Fruit fly (Drosophila melanogaster): ENCODE measurements around the gene SF2.

SF2 gene

DNA sequence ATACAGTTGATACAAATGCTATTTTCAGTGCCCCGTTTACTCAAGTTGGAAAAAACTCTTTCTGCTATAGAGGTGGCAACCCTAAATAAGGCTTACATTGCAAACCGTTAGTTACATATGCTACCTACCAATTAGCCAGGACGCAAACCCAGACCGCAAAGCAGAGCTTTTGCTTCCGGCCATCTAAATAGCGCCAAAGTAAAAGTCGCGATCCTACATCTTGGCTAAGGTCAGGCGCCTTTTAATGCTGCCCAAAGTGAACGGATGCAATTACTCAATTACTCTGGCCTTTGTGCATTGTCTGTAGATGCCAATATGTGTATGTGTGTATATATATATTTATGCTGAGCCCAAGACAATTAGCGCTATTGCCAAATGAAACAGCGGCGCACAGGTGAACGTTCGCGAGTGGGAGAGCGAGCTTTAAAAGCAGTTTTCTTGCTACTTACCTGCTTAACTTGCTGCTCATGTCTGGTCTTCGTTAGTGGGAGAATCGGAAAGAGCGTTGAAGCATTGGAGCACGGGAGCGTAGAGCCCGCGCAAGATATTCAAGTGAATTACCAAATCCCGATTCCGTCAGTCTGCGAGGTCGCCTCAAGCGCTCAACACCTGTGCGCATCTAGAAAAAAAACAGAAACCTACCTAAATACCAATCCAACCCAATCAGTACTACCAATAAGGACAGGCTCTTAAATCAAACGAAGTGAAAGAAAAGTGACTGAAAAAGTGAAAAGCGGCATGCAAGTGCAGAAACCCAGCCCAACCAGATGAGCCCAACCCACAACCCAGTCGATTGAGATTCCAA lies 36.4 kb downstream of the SF2 start, which contains the start of gene Zip89B (continued):
- TF ChIP-seq CG3995 (GFP tag; optimal IDR thresholded peaks at IDR 0.05) (peak; percentile 61), chinmo (GFP tag; IDR thresholded peaks at IDR 0.05; ENCODE audit: partially characterized antibody) (0 out of 4 replicates have a peak, but pooled peaks have one; percentile 51), amos (GFP tag; IDR thresholded peaks at IDR 0.05; ENCODE audit: partially characterized antibody) (peak; percentile 27; the same call in 1 of the 2 replicates), vvl (GFP tag; IDR thresholded peaks at IDR 0.05) (no peak; the same call in 1 of the 2 replicates), NK7.1 (GFP tag; optimal IDR thresholded peaks at IDR 0.05) (no peak), CG17186 (GFP tag; optimal IDR thresholded peaks at IDR 0.05) (no peak), fd96Cb (tag; optimal IDR thresholded peaks at IDR 0.05) (no peak), ftz-f1 (GFP tag; optimal IDR thresholded peaks at IDR 0.05) (peak; percentile 58), Xbp1 (GFP tag; optimal IDR thresholded peaks at IDR 0.05) (no peak), HLH3B (GFP tag; IDR thresholded peaks at IDR 0.05) (no peak), sob (GFP tag; IDR thresholded peaks at IDR 0.05) (0 out of 2 replicates have a peak, but pooled peaks have one; percentile 43), odd (GFP tag; optimal IDR thresholded peaks at IDR 0.05) (no peak), ro (GFP tag; IDR thresholded peaks at IDR 0.05) (no peak), CG11696 (GFP tag; IDR thresholded peaks at IDR 0.05) (no peak), CG5245 (GFP tag; optimal IDR thresholded peaks at IDR 0.05) (no peak), CG12155 (GFP tag; optimal IDR thresholded peaks at IDR 0.05) (no peak), CG13424 (tag; optimal IDR thresholded peaks at IDR 0.05) (peak; percentile 3), CG12104 (GFP tag; optimal IDR thresholded peaks at IDR 0.05) (no peak)

DNA sequence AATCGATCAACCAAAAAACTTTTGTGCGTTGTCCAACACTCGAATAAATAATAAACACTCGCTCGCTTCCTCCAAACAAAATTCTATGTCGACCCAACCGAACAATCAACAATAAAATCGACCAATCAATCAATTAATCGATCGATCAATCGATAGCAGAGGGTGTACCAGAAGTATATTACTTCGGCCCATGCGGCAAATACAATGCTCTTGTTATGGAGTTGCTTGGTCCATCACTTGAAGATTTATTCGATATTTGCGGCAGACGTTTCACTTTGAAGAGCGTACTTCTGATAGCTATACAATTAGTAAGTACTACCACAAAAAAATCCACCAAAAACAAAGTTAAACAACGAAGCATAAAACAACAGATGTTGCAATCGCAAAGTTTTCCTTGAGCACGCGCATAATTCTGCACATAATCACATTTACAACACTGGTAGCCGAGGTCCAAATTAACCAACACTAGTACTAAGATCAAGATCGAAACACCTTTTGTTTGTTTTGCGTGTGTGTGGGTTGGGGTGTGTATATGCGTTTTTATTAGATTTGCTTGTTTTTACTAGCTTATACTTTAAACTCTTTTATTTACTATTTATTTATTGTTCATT lies 46.2 kb downstream of the SF2 start:
- TF ChIP-seq CG8281 (tag; optimal IDR thresholded peaks at IDR 0.05): no peak
- TF ChIP-seq chm (GFP tag; IDR thresholded peaks at IDR 0.05): no peak
- TF ChIP-seq stwl (tag; optimal IDR thresholded peaks at IDR 0.05): peak; percentile 81
- peak; percentile 53 for TF ChIP-seq CG8290 (GFP tag; optimal IDR thresholded peaks at IDR 0.05)
- TF ChIP-seq CG8290 (tag; optimal IDR thresholded peaks at IDR 0.05): peak in 1 of 2 experiments; percentile 58
- no peak for TF ChIP-seq unc-4 (GFP tag; IDR thresholded peaks at IDR 0.05; ENCODE audit: partially characterized antibody)
- TF ChIP-seq CG12299 (tag; optimal IDR thresholded peaks at IDR 0.05): no peak
- no peak for TF ChIP-seq CG7928 (GFP tag; optimal IDR thresholded peaks at IDR 0.05)
- TF ChIP-seq CG10431 (GFP tag; optimal IDR thresholded peaks at IDR 0.05): no peak
- no peak for TF ChIP-seq HLH3B (GFP tag; IDR thresholded peaks at IDR 0.05)
- no peak for TF ChIP-seq btn (GFP tag; optimal IDR thresholded peaks at IDR 0.05)
- peak; percentile 78 for TF ChIP-seq Ets65A (GFP tag)

DNA sequence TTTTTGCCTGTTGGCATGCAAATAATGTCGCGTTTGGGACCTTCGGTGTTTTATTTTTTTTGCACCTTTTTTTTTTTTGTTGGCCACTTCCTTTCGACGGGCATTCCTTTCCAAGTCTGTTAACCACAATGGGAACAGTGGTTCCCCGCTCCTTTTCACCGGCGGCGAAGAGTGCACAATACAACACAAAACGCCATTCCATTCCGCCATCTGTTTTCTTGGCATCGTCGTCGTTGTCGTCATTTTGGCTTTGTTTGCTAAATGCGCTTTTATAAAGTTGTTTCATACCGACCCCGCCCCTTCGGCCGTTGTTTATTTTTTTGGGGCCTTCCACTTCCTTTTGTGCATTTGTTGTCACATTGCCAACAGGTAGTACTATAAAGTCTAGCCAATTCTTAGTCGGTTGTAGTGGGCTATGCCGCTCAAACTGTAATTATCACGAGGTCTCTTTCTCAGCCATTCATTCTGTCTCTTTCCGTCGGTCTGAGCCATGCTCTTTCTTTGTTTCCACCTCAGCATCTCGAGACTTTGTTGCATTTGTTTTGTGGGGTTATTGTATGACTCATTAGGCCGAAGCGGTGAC lies 51.5 kb downstream of the SF2 start:
- no peak for TF ChIP-seq CG11723 (GFP tag; optimal IDR thresholded peaks at IDR 0.05)
- TF ChIP-seq twi (tag; optimal IDR thresholded peaks at IDR 0.05): no peak
- no peak for TF ChIP-seq CG7556 (GFP tag; optimal IDR thresholded peaks at IDR 0.05)
- TF ChIP-seq z (GFP tag; IDR thresholded peaks at IDR 0.05): 0 out of 3 replicates have a peak, but pooled peaks have one; percentile 32
- no peak for TF ChIP-seq CG4424 (GFP tag; optimal IDR thresholded peaks at IDR 0.05)
- no peak for TF ChIP-seq Mes4 (GFP tag; optimal IDR thresholded peaks at IDR 0.05)
- TF ChIP-seq CG18262 (tag; optimal IDR thresholded peaks at IDR 0.05): no peak
- no peak for TF ChIP-seq Dip2 (GFP tag; IDR thresholded peaks at IDR 0.05)
- peak; percentile 67 for TF ChIP-seq cad (GFP tag; optimal IDR thresholded peaks at IDR 0.05)
- no peak for TF ChIP-seq CG2678 (tag; optimal IDR thresholded peaks at IDR 0.05)
- no peak for TF ChIP-seq oc (tag; optimal IDR thresholded peaks at IDR 0.05)
- no peak for TF ChIP-seq CG4328 (GFP tag; optimal IDR thresholded peaks at IDR 0.05)
- TF ChIP-seq amos (GFP tag; IDR thresholded peaks at IDR 0.05; ENCODE audit: partially characterized antibody): no peak
- TF ChIP-seq CG2199 (GFP tag; IDR thresholded peaks at IDR 0.05): peak; percentile 17; the same call in 1 of the 3 replicates
- TF ChIP-seq dati (GFP tag; IDR thresholded peaks at IDR 0.05): 0 out of 2 replicates have a peak, but pooled peaks have one; percentile 5
- TF ChIP-seq CG6654 (GFP tag; optimal IDR thresholded peaks at IDR 0.05): peak; percentile 93
- TF ChIP-seq CG15479 (GFP tag; optimal IDR thresholded peaks at IDR 0.05): no peak
- TF ChIP-seq CG7987 (GFP tag; optimal IDR thresholded peaks at IDR 0.05): no peak
- no peak for TF ChIP-seq CG12299 (tag; optimal IDR thresholded peaks at IDR 0.05)
